Fruit fly (Drosophila melanogaster) whole organism, prepupa: ENCODE measurements around the gene CG31663.

Source experiments
- CG11902 ChIP-seq: fragments of 200-800 bp; sonication (Bioruptor generic); optimal IDR thresholded peaks from 3 replicates; lab custom pipeline; 2016; ENCODE audit warnings: missing biosample characterization, missing genetic modification characterization
- CG16779 ChIP-seq: fragments of 200-800 bp; sonication (Bioruptor generic); optimal IDR thresholded peaks from 3 replicates; lab custom pipeline; 2017; ENCODE audit warnings: missing biosample characterization, mild to moderate bottlenecking, missing genetic modification characterization
- CG31627 ChIP-seq: fragments of 200-800 bp; sonication (Bioruptor generic); optimal IDR thresholded peaks from 3 replicates; lab custom pipeline; 2016; ENCODE audit warnings: missing biosample characterization, missing genetic modification characterization
- CG7368 ChIP-seq: fragments of 200-800 bp; sonication (Bioruptor generic); optimal IDR thresholded peaks from 3 replicates; lab custom pipeline; 2016; ENCODE audit warnings: missing biosample characterization, missing genetic modification characterization
- CG8319 ChIP-seq: fragments of 200-800 bp; sonication (Bioruptor generic); optimal IDR thresholded peaks from 3 replicates; lab custom pipeline; 2016; ENCODE audit warnings: missing biosample characterization, missing genetic modification characterization
- Ets96B ChIP-seq: fragments of 200-800 bp; optimal IDR thresholded peaks from 2 replicates; lab custom pipeline; 2019; ENCODE audit warnings: missing biosample characterization, mild to moderate bottlenecking, missing genetic modification characterization, moderate library complexity
- Gug ChIP-seq: fragments of 200-800 bp; sonication (Bioruptor generic); IDR thresholded peaks from 2 replicates; pipeline ENCODE4 v1.3.6; 2022; ENCODE audit warnings: missing biosample characterization, missing genetic modification characterization
- Hr39 ChIP-seq: fragments of 200-800 bp; sonication (Bioruptor generic); optimal IDR thresholded peaks from 2 replicates; lab custom pipeline; 2016; ENCODE audit warnings: missing biosample characterization, missing genetic modification characterization
- OdsH ChIP-seq: fragments of 200-800 bp; sonication (Bioruptor generic); optimal IDR thresholded peaks from 3 replicates; lab custom pipeline; 2016; ENCODE audit warnings: missing biosample characterization, missing genetic modification characterization
- Sox102F ChIP-seq: fragments of 200-800 bp; sonication (Bioruptor generic); optimal IDR thresholded peaks from 2 replicates; lab custom pipeline; 2016; ENCODE audit warnings: missing biosample characterization, mild to moderate bottlenecking, missing genetic modification characterization
- dac ChIP-seq: fragments of 200-800 bp; sonication (Bioruptor generic); optimal IDR thresholded peaks from 2 replicates; lab custom pipeline; 2017; ENCODE audit warnings: missing biosample characterization, mild to moderate bottlenecking, missing genetic modification characterization
- svp ChIP-seq: fragments of 200-800 bp; sonication (Bioruptor generic); peaks from one replicate; lab custom pipeline; 2016; ENCODE audit warnings: missing biosample characterization, missing genetic modification characterization
- vri ChIP-seq: fragments of 200-800 bp; sonication (Bioruptor generic); optimal IDR thresholded peaks from 3 replicates; lab custom pipeline; 2016; ENCODE audit warnings: missing biosample characterization, mild to moderate bottlenecking, missing genetic modification characterization

DNA sequence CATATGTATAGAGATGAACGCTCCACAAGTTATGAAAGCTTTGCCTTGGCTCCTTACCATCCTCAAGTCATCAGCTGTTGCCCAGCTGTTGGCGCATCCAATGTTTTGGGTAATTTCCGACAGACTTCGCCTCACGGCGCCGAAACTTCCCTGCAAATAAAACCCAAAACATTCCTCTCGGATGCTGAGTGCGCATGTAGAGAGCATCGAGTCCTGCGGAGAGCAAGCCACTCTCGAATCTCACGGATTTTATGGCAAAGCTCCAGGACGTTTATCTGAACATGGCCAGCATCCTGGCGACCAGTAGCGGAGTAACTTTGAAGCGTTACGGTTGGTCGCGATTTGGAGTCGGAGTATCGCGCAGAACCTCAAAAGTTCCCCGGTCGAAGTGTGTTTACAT, 45.0 kb downstream of the CG31663 start, which contains the start of gene wry:
- TF ChIP-seq Sox102F (GFP tag; lab: Kevin White, UChicago) = no peak
- no peak for TF ChIP-seq Gug (GFP tag; lab: Robert Waterston, UW)
- TF ChIP-seq dac = no peak
- no peak for TF ChIP-seq OdsH (GFP tag; lab: Kevin White, UChicago)
- TF ChIP-seq Ets96B (tag; lab: Kevin White, UChicago) = no peak
- TF ChIP-seq CG31627 (GFP tag; lab: Kevin White, UChicago) = no peak
- no peak for TF ChIP-seq CG11902 (GFP tag; lab: Kevin White, UChicago)
- TF ChIP-seq Hr39 = no peak
- TF ChIP-seq CG8319 (GFP tag; lab: Kevin White, UChicago) = no peak
- TF ChIP-seq CG7368 = no peak
- no peak for TF ChIP-seq CG16779
- no peak for TF ChIP-seq svp
- no peak for TF ChIP-seq vri (GFP tag; lab: Kevin White, UChicago)
